ENCODE assay signal across 1 fruit fly cellular context in genomic region chr3R:5856215-5856614, dm6.
A peak's percentile ranks its signal among the peaks of the same experiment; 100 is the strongest.
TF ChIP-seq lines count a peak whose summit lies in the region.

disp (minus strand) TSS chr3R:5856311.
ECSIT (plus strand) TSS chr3R:5856585.

TF ChIP-seq in whole organism, embryonic, 481 proteins besides CTCF, POLR2A, EP300 and RAD21 (continued from another document and continues in another):
- TF ChIP-seq Scr (GFP tag; IDR thresholded peaks at IDR 0.05; lab: Robert Waterston, UW; ENCODE audit: partially characterized antibody) (peak; percentile 48; the same call in 1 of the 2 replicates), slp2 (GFP tag; optimal IDR thresholded peaks at IDR 0.05; lab: Kevin White, UChicago) (peak; percentile 14), Myb (GFP tag; optimal IDR thresholded peaks at IDR 0.05; lab: Kevin White, UChicago) (peak; percentile 28), lilli (GFP tag; optimal IDR thresholded peaks at IDR 0.05; lab: Kevin White, UChicago) (peak; percentile 23), yki (optimal IDR thresholded peaks at IDR 0.05; lab: Kevin White, UChicago) (no peak), CG5245 (GFP tag; optimal IDR thresholded peaks at IDR 0.05; lab: Kevin White, UChicago) (no peak), CG10274 (GFP tag; optimal IDR thresholded peaks at IDR 0.05; lab: Kevin White, UChicago) (no peak), nerfin-1 (tag; optimal IDR thresholded peaks at IDR 0.05; lab: Kevin White, UChicago) (no peak), CG3847 (GFP tag; IDR thresholded peaks at IDR 0.05; lab: Robert Waterston, UW) (0 out of 2 replicates have a peak, but pooled peaks have one; percentile 22), zen (tag; optimal IDR thresholded peaks at IDR 0.05; lab: Kevin White, UChicago) (no peak), Oli (tag; optimal IDR thresholded peaks at IDR 0.05; lab: Kevin White, UChicago) (peak; percentile 58), CG3281 (GFP tag; optimal IDR thresholded peaks at IDR 0.05; lab: Kevin White, UChicago) (no peak), Drgx (GFP tag; IDR thresholded peaks at IDR 0.05; lab: Robert Waterston, UW) (no peak), CG2116 (GFP tag; optimal IDR thresholded peaks at IDR 0.05; lab: Kevin White, UChicago) (peak; percentile 67), jigr1 (GFP tag; IDR thresholded peaks at IDR 0.05; lab: Robert Waterston, UW) (no peak), CG12236 (GFP tag; optimal IDR thresholded peaks at IDR 0.05; lab: Kevin White, UChicago) (no peak), Elba2 (GFP tag; optimal IDR thresholded peaks at IDR 0.05; lab: Kevin White, UChicago) (no peak), Pdp1 (GFP tag; optimal IDR thresholded peaks at IDR 0.05; lab: Kevin White, UChicago) (peak in 1 of 2 experiments; percentile 36), dimm (GFP tag; IDR thresholded peaks at IDR 0.05; lab: Robert Waterston, UW) (no peak), Ssrp (tag; optimal IDR thresholded peaks at IDR 0.05; lab: Kevin White, UChicago) (no peak), CG34224 (GFP tag; IDR thresholded peaks at IDR 0.05; lab: Robert Waterston, UW; ENCODE audit: partially characterized antibody) (no peak), btn (GFP tag; optimal IDR thresholded peaks at IDR 0.05; lab: Kevin White, UChicago) (peak; percentile 3), Hmr (GFP tag; optimal IDR thresholded peaks at IDR 0.05; lab: Kevin White, UChicago) (peak; percentile 36), gem (tag; optimal IDR thresholded peaks at IDR 0.05; lab: Kevin White, UChicago) (no peak), Bdp1 (GFP tag; optimal IDR thresholded peaks at IDR 0.05; lab: Kevin White, UChicago) (peak; percentile 19), CG12391 (tag; optimal IDR thresholded peaks at IDR 0.05; lab: Kevin White, UChicago) (no peak), fd64A (GFP tag; optimal IDR thresholded peaks at IDR 0.05; lab: Kevin White, UChicago) (no peak), Trl (optimal IDR thresholded peaks at IDR 0.05; lab: Kevin White, UChicago) (no peak), Trl (GFP tag; optimal IDR thresholded peaks at IDR 0.05; lab: Kevin White, UChicago) (peak; percentile 32), Awh (GFP tag; IDR thresholded peaks at IDR 0.05; lab: Robert Waterston, UW) (no peak), jumu (GFP tag; optimal IDR thresholded peaks at IDR 0.05; lab: Kevin White, UChicago) (peak; percentile 34), CG15073 (GFP tag; optimal IDR thresholded peaks at IDR 0.05; lab: Kevin White, UChicago) (no peak), hth (optimal IDR thresholded peaks at IDR 0.05; lab: Kevin White, UChicago) (no peak), CG31441 (GFP tag; IDR thresholded peaks at IDR 0.05; lab: Robert Waterston, UW) (no peak), hbn (GFP tag; IDR thresholded peaks at IDR 0.05; lab: Robert Waterston, UW; ENCODE audit: partially characterized antibody) (peak; percentile 39), NC2β (GFP tag; optimal IDR thresholded peaks at IDR 0.05; lab: Kevin White, UChicago) (peak; percentile 18), Hr3 (GFP tag; optimal IDR thresholded peaks at IDR 0.05; lab: Kevin White, UChicago) (peak; percentile 22), CG10366 (GFP tag; IDR thresholded peaks at IDR 0.05; lab: Robert Waterston, UW) (no peak), hkb (optimal IDR thresholded peaks at IDR 0.05; lab: Kevin White, UChicago) (peak; percentile 79), hkb (GFP tag; IDR thresholded peaks at IDR 0.05; lab: Robert Waterston, UW) (no peak), crp (GFP tag; optimal IDR thresholded peaks at IDR 0.05; lab: Kevin White, UChicago) (peak; percentile 98), CG8765 (GFP tag; IDR thresholded peaks at IDR 0.05; lab: Robert Waterston, UW) (no peak), Doc2 (GFP tag; IDR thresholded peaks at IDR 0.05; lab: Robert Waterston, UW) (no peak), CG2712 (tag; optimal IDR thresholded peaks at IDR 0.05; lab: Kevin White, UChicago) (peak; percentile 88), Sry-β (GFP tag; optimal IDR thresholded peaks at IDR 0.05; lab: Kevin White, UChicago) (peak; percentile 98), HLH54F (GFP tag; optimal IDR thresholded peaks at IDR 0.05; lab: Kevin White, UChicago) (peak; percentile 43), CG17359 (tag; optimal IDR thresholded peaks at IDR 0.05; lab: Kevin White, UChicago) (no peak), Hsf (GFP tag; optimal IDR thresholded peaks at IDR 0.05; lab: Kevin White, UChicago) (peak; percentile 64), CG16779 (GFP tag; IDR thresholded peaks at IDR 0.05; lab: Robert Waterston, UW) (no peak), z (GFP tag; IDR thresholded peaks at IDR 0.05; lab: Robert Waterston, UW) (no peak), CG32767 (GFP tag; IDR thresholded peaks at IDR 0.05; lab: Robert Waterston, UW) (no peak), twi (tag; optimal IDR thresholded peaks at IDR 0.05; lab: Kevin White, UChicago) (no peak), CG4404 (GFP tag; IDR thresholded peaks at IDR 0.05; lab: Robert Waterston, UW) (peak; percentile 42; the same call in 1 of the 2 replicates), CG2889 (GFP tag; IDR thresholded peaks at IDR 0.05; lab: Robert Waterston, UW) (no peak), CG13287 (GFP tag; IDR thresholded peaks at IDR 0.05; lab: Robert Waterston, UW; ENCODE audit: partially characterized antibody) (peak; percentile 33; the same call in 1 of the 2 replicates), mirr (GFP tag; optimal IDR thresholded peaks at IDR 0.05; lab: Kevin White, UChicago) (peak; percentile 15), CG11247 (GFP tag; IDR thresholded peaks at IDR 0.05; lab: Robert Waterston, UW) (no peak), CG2202 (tag; optimal IDR thresholded peaks at IDR 0.05; lab: Kevin White, UChicago) (no peak), da (GFP tag; optimal IDR thresholded peaks at IDR 0.05; lab: Kevin White, UChicago) (no peak), CG1233 (GFP tag; optimal IDR thresholded peaks at IDR 0.05; lab: Kevin White, UChicago) (no peak), BtbVII (GFP tag; optimal IDR thresholded peaks at IDR 0.05; lab: Kevin White, UChicago) (no peak), CG12104 (GFP tag; optimal IDR thresholded peaks at IDR 0.05; lab: Kevin White, UChicago) (no peak), tin (GFP tag; optimal IDR thresholded peaks at IDR 0.05; lab: Kevin White, UChicago) (no peak), Sry-δ (GFP tag; optimal IDR thresholded peaks at IDR 0.05; lab: Kevin White, UChicago) (no peak), bowl (GFP tag; IDR thresholded peaks at IDR 0.05; lab: Robert Waterston, UW) (no peak), CG14860 (GFP tag; IDR thresholded peaks at IDR 0.05; lab: Robert Waterston, UW; ENCODE audit: partially characterized antibody) (no peak), dm (GFP tag; optimal IDR thresholded peaks at IDR 0.05; lab: Kevin White, UChicago) (peak; percentile 64), trem (tag; optimal IDR thresholded peaks at IDR 0.05; lab: Kevin White, UChicago) (peak; percentile 56), CG8924 (tag; optimal IDR thresholded peaks at IDR 0.05; lab: Kevin White, UChicago) (no peak), gfzf (GFP tag; optimal IDR thresholded peaks at IDR 0.05; lab: Kevin White, UChicago) (peak; percentile 9), Sin3A (optimal IDR thresholded peaks at IDR 0.05; lab: Kevin White, UChicago) (peak; percentile 71), D19B (GFP tag; optimal IDR thresholded peaks at IDR 0.05; lab: Kevin White, UChicago) (no peak), Atf6 (GFP tag; IDR thresholded peaks at IDR 0.05; lab: Robert Waterston, UW) (no peak), otp (GFP tag; IDR thresholded peaks at IDR 0.05; lab: Robert Waterston, UW) (no peak), CG18764 (GFP tag; optimal IDR thresholded peaks at IDR 0.05; lab: Kevin White, UChicago) (peak; percentile 11), Ptx1 (GFP tag; IDR thresholded peaks at IDR 0.05; lab: Robert Waterston, UW) (peak; percentile 31; the same call in 1 of the 2 replicates), HLH4C (GFP tag; IDR thresholded peaks at IDR 0.05; lab: Robert Waterston, UW; ENCODE audit: partially characterized antibody) (no peak), CG14667 (GFP tag; IDR thresholded peaks at IDR 0.05; lab: Robert Waterston, UW) (no peak), Dek (tag; optimal IDR thresholded peaks at IDR 0.05; lab: Kevin White, UChicago) (no peak), CHES-1-like (GFP tag; optimal IDR thresholded peaks at IDR 0.05; lab: Kevin White, UChicago) (peak; percentile 27), CG33213 (GFP tag; optimal IDR thresholded peaks at IDR 0.05; lab: Kevin White, UChicago) (no peak), shn (GFP tag; optimal IDR thresholded peaks at IDR 0.05; lab: Kevin White, UChicago) (no peak), lov (optimal IDR thresholded peaks at IDR 0.05; lab: Kevin White, UChicago) (no peak), lov (GFP tag; IDR thresholded peaks at IDR 0.05; lab: Robert Waterston, UW) (no peak), sens (GFP tag; lab: Kevin White, UChicago) (peak; percentile 92), luna (GFP tag; optimal IDR thresholded peaks at IDR 0.05; lab: Kevin White, UChicago) (no peak), pfk (GFP tag; optimal IDR thresholded peaks at IDR 0.05; lab: Kevin White, UChicago) (no peak), CG4360 (GFP tag; IDR thresholded peaks at IDR 0.05; lab: Robert Waterston, UW) (peak; percentile 67), lmd (GFP tag; IDR thresholded peaks at IDR 0.05; lab: Robert Waterston, UW) (no peak), Rfx (GFP tag; IDR thresholded peaks at IDR 0.05; lab: Robert Waterston, UW) (peak; percentile 48), Meics (GFP tag; optimal IDR thresholded peaks at IDR 0.05; lab: Kevin White, UChicago) (no peak), BEAF-32 (GFP tag; optimal IDR thresholded peaks at IDR 0.05; lab: Kevin White, UChicago) (peak; percentile 47), CG15011 (GFP tag; optimal IDR thresholded peaks at IDR 0.05; lab: Kevin White, UChicago) (no peak), CG8290 (GFP tag; optimal IDR thresholded peaks at IDR 0.05; lab: Kevin White, UChicago) (peak; percentile 73), CG8290 (tag; optimal IDR thresholded peaks at IDR 0.05; lab: Kevin White, UChicago) (no peak), CG10209 (GFP tag; optimal IDR thresholded peaks at IDR 0.05; lab: Kevin White, UChicago) (peak; percentile 38), CG9727 (GFP tag; optimal IDR thresholded peaks at IDR 0.05; lab: Kevin White, UChicago) (no peak), Spps (tag; optimal IDR thresholded peaks at IDR 0.05; lab: Kevin White, UChicago) (no peak), CG4617 (GFP tag; optimal IDR thresholded peaks at IDR 0.05; lab: Kevin White, UChicago; ENCODE audit: borderline replicate concordance) (peak; percentile 56), Xbp1 (GFP tag; optimal IDR thresholded peaks at IDR 0.05; lab: Kevin White, UChicago) (peak; percentile 33), unc-4 (GFP tag; IDR thresholded peaks at IDR 0.05; lab: Robert Waterston, UW; ENCODE audit: partially characterized antibody) (no peak), Gsc (GFP tag; IDR thresholded peaks at IDR 0.05; lab: Robert Waterston, UW) (no peak), Lhr (GFP tag; optimal IDR thresholded peaks at IDR 0.05; lab: Kevin White, UChicago) (peak; percentile 9), pzg (GFP tag; optimal IDR thresholded peaks at IDR 0.05; lab: Kevin White, UChicago) (peak; percentile 50), Sox100B (GFP tag; optimal IDR thresholded peaks at IDR 0.05; lab: Kevin White, UChicago) (no peak), hb (GFP tag; IDR thresholded peaks at IDR 0.05; lab: Robert Waterston, UW; ENCODE audit: partially characterized antibody) (no peak), Dip3 (GFP tag; optimal IDR thresholded peaks at IDR 0.05; lab: Kevin White, UChicago) (peak; percentile 32), row (GFP tag; IDR thresholded peaks at IDR 0.05; lab: Robert Waterston, UW) (peak; percentile 91), CG7556 (GFP tag; optimal IDR thresholded peaks at IDR 0.05; lab: Kevin White, UChicago) (no peak), Chrac-16 (GFP tag; optimal IDR thresholded peaks at IDR 0.05; lab: Kevin White, UChicago) (peak; percentile 2), Abd-B (GFP tag; optimal IDR thresholded peaks at IDR 0.05; lab: Kevin White, UChicago) (no peak), CG8388 (GFP tag; optimal IDR thresholded peaks at IDR 0.05; lab: Kevin White, UChicago) (no peak), ranshi (GFP tag; IDR thresholded peaks at IDR 0.05; lab: Robert Waterston, UW) (no peak), emc (GFP tag; optimal IDR thresholded peaks at IDR 0.05; lab: Kevin White, UChicago) (no peak), CG9932 (GFP tag; IDR thresholded peaks at IDR 0.05; lab: Robert Waterston, UW) (peak; percentile 31), schlank (tag; optimal IDR thresholded peaks at IDR 0.05; lab: Kevin White, UChicago) (no peak), tx (GFP tag; optimal IDR thresholded peaks at IDR 0.05; lab: Kevin White, UChicago) (peak; percentile 16), CG10267 (tag; optimal IDR thresholded peaks at IDR 0.05; lab: Kevin White, UChicago) (peak; percentile 95), Side (GFP tag; optimal IDR thresholded peaks at IDR 0.05; lab: Kevin White, UChicago) (no peak), Adf1 (GFP tag; IDR thresholded peaks at IDR 0.05; lab: Robert Waterston, UW) (no peak), en (GFP tag; optimal IDR thresholded peaks at IDR 0.05; lab: Kevin White, UChicago) (no peak), CG9609 (GFP tag; optimal IDR thresholded peaks at IDR 0.05; lab: Kevin White, UChicago) (peak; percentile 40), MBD-R2 (GFP tag; IDR thresholded peaks at IDR 0.05; lab: Robert Waterston, UW) (peak; percentile 81), Mad (GFP tag; optimal IDR thresholded peaks at IDR 0.05; lab: Kevin White, UChicago) (no peak), Mrtf (GFP tag; IDR thresholded peaks at IDR 0.05; lab: Robert Waterston, UW) (no peak), gcm2 (GFP tag; optimal IDR thresholded peaks at IDR 0.05; lab: Kevin White, UChicago) (no peak), CG12219 (GFP tag; optimal IDR thresholded peaks at IDR 0.05; lab: Kevin White, UChicago) (no peak), maf-S (GFP tag; optimal IDR thresholded peaks at IDR 0.05; lab: Kevin White, UChicago) (peak; percentile 15), CG12155 (GFP tag; optimal IDR thresholded peaks at IDR 0.05; lab: Kevin White, UChicago) (peak; percentile 4), mam (GFP tag; optimal IDR thresholded peaks at IDR 0.05; lab: Kevin White, UChicago) (peak; percentile 32), Antp (GFP tag; optimal IDR thresholded peaks at IDR 0.05; lab: Kevin White, UChicago) (peak; percentile 8), zen2 (GFP tag; IDR thresholded peaks at IDR 0.05; lab: Robert Waterston, UW; ENCODE audit: partially characterized antibody) (no peak), Tbp (GFP tag; optimal IDR thresholded peaks at IDR 0.05; lab: Kevin White, UChicago) (peak; percentile 30), CG12744 (GFP tag; optimal IDR thresholded peaks at IDR 0.05; lab: Kevin White, UChicago) (no peak), CG1024 (GFP tag; IDR thresholded peaks at IDR 0.05; lab: Robert Waterston, UW) (no peak), chn (GFP tag; optimal IDR thresholded peaks at IDR 0.05; lab: Kevin White, UChicago) (peak; percentile 8)
